Worm (Caenorhabditis elegans): ENCODE data around the gene F47B8.2.

The F47B8.2 gene

ce11 chrV:14354258-14354877 is 37.9 kb upstream of the F47B8.2 start, which contains the start of gene Y49A3A.3:
TSS of gene Y49A3A.3 (plus strand) at chrV:14354410.
- TF ChIP-seq ham-2 (GFP tag; optimal IDR thresholded peaks at IDR 0.05) (no peak), ces-1 (GFP tag; optimal IDR thresholded peaks at IDR 0.05) (no peak), hlh-1 (tag; optimal IDR thresholded peaks at IDR 0.05) (no peak), zip-8 (tag; optimal IDR thresholded peaks at IDR 0.05) (no peak), ztf-11 (tag; optimal IDR thresholded peaks at IDR 0.05) (no peak), lin-13 (tag; optimal IDR thresholded peaks at IDR 0.05) (no peak)

DNA sequence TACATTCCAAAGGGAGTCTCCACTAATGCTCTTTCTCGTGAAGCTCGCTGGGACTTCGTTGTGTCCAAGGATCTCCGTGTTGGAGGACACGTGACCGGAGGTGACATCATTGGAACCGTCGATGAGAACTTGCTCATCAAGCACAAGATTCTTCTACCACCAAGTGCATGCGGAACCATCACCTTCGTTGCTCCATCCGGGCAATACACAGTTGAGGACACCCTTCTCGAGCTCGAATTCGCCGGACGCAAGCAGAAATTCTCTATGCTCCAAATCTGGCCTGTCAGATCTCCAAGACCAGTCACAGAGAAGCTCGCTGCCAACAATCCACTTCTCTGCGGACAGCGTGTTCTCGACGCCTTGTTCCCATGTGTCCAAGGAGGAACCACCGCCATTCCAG is 35.6 kb upstream of the F47B8.2 start:
- TF ChIP-seq drap-1 (GFP tag; optimal IDR thresholded peaks at IDR 0.05) (peak; percentile 26), cnd-1 (tag; optimal IDR thresholded peaks at IDR 0.05) (no peak)

- no peak for TF ChIP-seq ceh-43 (GFP tag; optimal IDR thresholded peaks at IDR 0.05)
- TF ChIP-seq ceh-39 (tag; optimal IDR thresholded peaks at IDR 0.05) = no peak
- TF ChIP-seq ces-1 (GFP tag; optimal IDR thresholded peaks at IDR 0.05) = no peak
Measured at ce11 chrV:14351629-14352028, 35.2 kb upstream of the F47B8.2 start, which contains the start of gene vha-13. TSS of gene vha-13 (plus strand) at chrV:14351709.

DNA sequence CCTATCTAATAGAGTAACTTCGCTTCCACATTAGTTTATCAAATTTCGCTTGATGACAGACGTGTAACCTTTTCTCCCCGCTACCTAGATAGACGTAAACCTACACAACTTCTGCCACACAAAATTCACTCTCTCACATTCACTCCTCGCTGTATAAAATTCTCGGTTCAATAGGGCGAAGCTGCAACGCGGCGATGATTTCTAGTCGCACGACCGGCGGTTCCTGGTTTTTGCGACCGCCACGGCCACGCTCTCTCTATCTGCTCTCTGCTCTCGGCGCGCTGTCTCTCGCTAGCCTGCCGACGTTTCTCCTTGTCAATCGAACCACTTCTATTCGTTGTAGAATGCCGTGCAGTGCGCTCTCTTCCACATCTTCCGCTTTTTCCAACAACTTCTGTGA is 34.5 kb upstream of the F47B8.2 start:
- TF ChIP-seq mep-1 (tag; optimal IDR thresholded peaks at IDR 0.05) = peak; percentile 6
- peak; percentile 12 for TF ChIP-seq ztf-11 (tag; optimal IDR thresholded peaks at IDR 0.05)
- TF ChIP-seq lin-32 (GFP tag; optimal IDR thresholded peaks at IDR 0.05) = no peak
- TF ChIP-seq blmp-1 (tag; optimal IDR thresholded peaks at IDR 0.05) = no peak
- peak; percentile 2 for TF ChIP-seq M03D4.4 (tag; optimal IDR thresholded peaks at IDR 0.05)
- peak; percentile 31 for TF ChIP-seq lsy-2 (tag; optimal IDR thresholded peaks at IDR 0.05)
- peak; percentile 32 for TF ChIP-seq ceh-83 (GFP tag; optimal IDR thresholded peaks at IDR 0.05)
- TF ChIP-seq unc-62 (GFP tag; optimal IDR thresholded peaks at IDR 0.05) = peak; percentile 9
- peak; percentile 54 for TF ChIP-seq ham-2 (GFP tag; optimal IDR thresholded peaks at IDR 0.05)
- TF ChIP-seq nhr-237 (tag; optimal IDR thresholded peaks at IDR 0.05) = peak; percentile 56
- peak; percentile 58 for TF ChIP-seq drap-1 (GFP tag; optimal IDR thresholded peaks at IDR 0.05)
- no peak for TF ChIP-seq mls-2 (tag; optimal IDR thresholded peaks at IDR 0.05)
- peak; percentile 9 for TF ChIP-seq ces-1 (GFP tag; optimal IDR thresholded peaks at IDR 0.05)
- no peak for TF ChIP-seq pha-4 (tag; optimal IDR thresholded peaks at IDR 0.05)

DNA sequence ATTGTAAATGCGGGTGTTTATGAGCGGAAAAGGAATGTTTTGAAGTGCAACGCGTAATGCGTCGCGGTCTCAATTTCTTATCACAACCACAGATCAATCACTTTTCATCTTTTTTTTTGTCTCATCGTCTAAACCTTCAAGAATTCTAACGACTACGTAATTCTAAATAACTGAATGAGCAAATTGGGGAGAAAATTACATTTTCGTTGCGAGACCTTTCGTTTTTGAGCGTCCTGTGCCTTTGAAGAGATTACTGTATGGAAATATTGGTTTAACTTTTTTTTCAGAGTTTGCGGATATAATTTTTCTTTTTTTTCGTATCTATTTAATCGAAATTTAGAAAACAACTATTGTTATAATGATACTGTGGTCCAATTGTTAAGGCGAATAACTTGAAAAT is 34.1 kb upstream of the F47B8.2 start:
- TF ChIP-seq nhr-28 (tag; optimal IDR thresholded peaks at IDR 0.05) = no peak
- TF ChIP-seq hlh-1 (tag; optimal IDR thresholded peaks at IDR 0.05) = no peak
- TF ChIP-seq ces-1 (GFP tag; optimal IDR thresholded peaks at IDR 0.05) = no peak
- TF ChIP-seq nhr-12 (tag; optimal IDR thresholded peaks at IDR 0.05) = no peak
- TF ChIP-seq tbx-8 (GFP tag; optimal IDR thresholded peaks at IDR 0.05) = no peak
- TF ChIP-seq cnd-1 (tag; optimal IDR thresholded peaks at IDR 0.05) = no peak
- no peak for TF ChIP-seq mab-5 (tag; optimal IDR thresholded peaks at IDR 0.05)

DNA sequence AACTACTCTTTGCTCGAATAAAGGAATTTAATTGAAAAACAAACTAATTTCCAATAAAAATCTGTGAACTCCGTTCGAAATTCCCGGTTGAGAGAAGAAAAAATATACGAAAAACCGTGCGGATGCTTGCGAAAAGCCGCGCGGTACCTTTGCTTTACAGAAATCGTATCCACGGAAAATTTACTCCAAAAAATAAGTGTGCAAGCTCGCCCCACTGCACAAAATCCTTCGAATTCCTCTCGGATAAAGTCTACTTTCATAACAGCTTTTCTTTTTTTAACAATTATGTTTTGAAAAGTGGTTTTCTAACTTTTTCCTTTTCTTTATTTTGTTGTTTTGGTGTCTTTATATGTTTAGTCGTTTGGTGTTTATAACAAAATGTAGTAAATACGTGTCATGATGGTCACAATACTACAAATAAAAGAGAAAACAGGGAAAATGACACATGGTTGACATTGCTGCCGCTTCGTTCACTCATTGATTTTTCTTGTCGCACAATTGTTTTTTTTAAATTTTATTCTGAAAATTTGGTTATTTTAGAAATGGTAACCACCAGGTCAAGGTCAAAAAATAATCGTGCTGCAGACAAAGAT is 30.9 kb upstream of the F47B8.2 start, which contains the start of gene cept-2:
Gene cept-2, plus strand, starts transcription at position 533 of the 593 bp plus-strand sequence.
- TF ChIP-seq ceh-39 (tag; optimal IDR thresholded peaks at IDR 0.05) (peak; percentile 12), M03D4.4 (tag; optimal IDR thresholded peaks at IDR 0.05) (no peak), nhr-12 (tag; optimal IDR thresholded peaks at IDR 0.05) (no peak), cnd-1 (tag; optimal IDR thresholded peaks at IDR 0.05) (peak; percentile 2), nhr-2 (tag; optimal IDR thresholded peaks at IDR 0.05) (peak; percentile 8), hlh-1 (tag; optimal IDR thresholded peaks at IDR 0.05) (peak; percentile 40), flh-1 (GFP tag; optimal IDR thresholded peaks at IDR 0.05) (no peak), sptf-1 (tag; optimal IDR thresholded peaks at IDR 0.05) (peak; percentile 56), unc-62 (GFP tag; optimal IDR thresholded peaks at IDR 0.05) (peak; percentile 27), nhr-237 (tag; optimal IDR thresholded peaks at IDR 0.05) (peak; percentile 86), mep-1 (tag; optimal IDR thresholded peaks at IDR 0.05) (peak; percentile 97), ceh-43 (GFP tag; optimal IDR thresholded peaks at IDR 0.05) (no peak), nhr-28 (tag; optimal IDR thresholded peaks at IDR 0.05) (no peak), pha-4 (tag; optimal IDR thresholded peaks at IDR 0.05) (peak; percentile 58), drap-1 (GFP tag; optimal IDR thresholded peaks at IDR 0.05) (peak; percentile 49), lin-13 (tag; optimal IDR thresholded peaks at IDR 0.05) (peak; percentile 70), ceh-83 (GFP tag; optimal IDR thresholded peaks at IDR 0.05) (no peak), lsy-2 (tag; optimal IDR thresholded peaks at IDR 0.05) (peak; percentile 84)

All from whole organism, mixed stage, embryonic.